Worm (Caenorhabditis elegans): ENCODE results near the gene cdk-1.

ce11 chrIII:9796448-9796847 lies 49.2 kb downstream of the cdk-1 start, which contains the start of gene srxa-10:
- TF ChIP-seq fkh-10 (GFP tag; optimal IDR thresholded peaks at IDR 0.05) (no peak), nhr-77 (tag; optimal IDR thresholded peaks at IDR 0.05) (no peak), nhr-67 (tag; optimal IDR thresholded peaks at IDR 0.05) (no peak)
